Fruit fly (Drosophila melanogaster) whole organism, embryonic: ENCODE measurements around the gene meep.
A peak's percentile ranks its signal among the peaks of the same experiment; 100 is the strongest.

Experiments
- B-H2 ChIP-seq: fragments of 200-800 bp; sonication (Bioruptor generic); optimal IDR thresholded peaks from 2 replicates; lab custom pipeline; 2018; ENCODE audit warnings: missing biosample characterization, mild to moderate bottlenecking, missing genetic modification characterization
- BtbVII ChIP-seq: fragments of 200-800 bp; sonication (Bioruptor generic); optimal IDR thresholded peaks from 3 replicates; lab custom pipeline; 2017; ENCODE audit warnings: missing biosample characterization, mild to moderate bottlenecking, missing genetic modification characterization
- Bteb2 ChIP-seq: fragments of 200-800 bp; sonication (Bioruptor generic); optimal IDR thresholded peaks from 2 replicates; lab custom pipeline; 2016; ENCODE audit warnings: missing biosample characterization, missing genetic modification characterization
- CG11093 ChIP-seq: fragments of 200-800 bp; sonication (Bioruptor generic); IDR thresholded peaks from 3 replicates; pipeline ENCODE4 v1.3.6; 2022; ENCODE audit warnings: missing biosample characterization, missing genetic modification characterization
- CG12071 ChIP-seq: fragments of 200-800 bp; sonication (Bioruptor generic); optimal IDR thresholded peaks from 3 replicates; lab custom pipeline; 2018; ENCODE audit warnings: missing biosample characterization, mild to moderate bottlenecking, missing genetic modification characterization
- CG12299 ChIP-seq: fragments of 200-800 bp; sonication (Bioruptor generic); optimal IDR thresholded peaks from 2 replicates; lab custom pipeline; 2018; ENCODE audit warnings: missing biosample characterization, mild to moderate bottlenecking, missing genetic modification characterization
- CG13624 ChIP-seq: fragments of 200-800 bp; sonication (Bioruptor generic); optimal IDR thresholded peaks from 2 replicates; lab custom pipeline; 2016; ENCODE audit warnings: missing biosample characterization, missing genetic modification characterization
- CG14710 ChIP-seq: fragments of 200-800 bp; sonication (Bioruptor generic); optimal IDR thresholded peaks from 3 replicates; lab custom pipeline; 2019; ENCODE audit warnings: missing biosample characterization, mild to moderate bottlenecking, missing genetic modification characterization, moderate library complexity
- CG15479 ChIP-seq: fragments of 200-800 bp; sonication (Bioruptor generic); optimal IDR thresholded peaks from 3 replicates; lab custom pipeline; 2019; ENCODE audit warnings: missing biosample characterization, mild to moderate bottlenecking, missing genetic modification characterization, moderate library complexity
- CG15601 ChIP-seq: fragments of 200-800 bp; sonication (Bioruptor generic); optimal IDR thresholded peaks from 3 replicates; lab custom pipeline; 2019; ENCODE audit warnings: missing biosample characterization, mild to moderate bottlenecking, missing genetic modification characterization, moderate library complexity
- CG17612 ChIP-seq: fragments of 200-800 bp; sonication (Bioruptor generic); IDR thresholded peaks from 2 replicates; pipeline ENCODE4 v1.3.6; 2022; ENCODE audit warnings: missing biosample characterization, missing genetic modification characterization
- CG17912 ChIP-seq: fragments of 200-800 bp; sonication (Bioruptor generic); optimal IDR thresholded peaks from 2 replicates; lab custom pipeline; 2018; ENCODE audit warnings: missing biosample characterization, mild to moderate bottlenecking, missing genetic modification characterization
- CG18011 ChIP-seq: fragments of 200-800 bp; sonication (Bioruptor generic); optimal IDR thresholded peaks from 2 replicates; lab custom pipeline; 2017; ENCODE audit warnings: missing biosample characterization, missing genetic modification characterization, mild to moderate bottlenecking, moderate library complexity, missing genotype
- CG18599 ChIP-seq: fragments of 200-800 bp; sonication (Bioruptor generic); optimal IDR thresholded peaks from 3 replicates; lab custom pipeline; 2017; ENCODE audit warnings: missing biosample characterization, missing genetic modification characterization, mild to moderate bottlenecking, moderate library complexity, missing genetic modification reagents
- CG2678 ChIP-seq: fragments of 200-800 bp; sonication (Bioruptor generic); optimal IDR thresholded peaks from 3 replicates; lab custom pipeline; 2019; ENCODE audit warnings: missing biosample characterization, mild to moderate bottlenecking, missing genetic modification characterization, moderate library complexity
- CG33213 ChIP-seq: fragments of 200-800 bp; sonication (Bioruptor generic); optimal IDR thresholded peaks from 3 replicates; lab custom pipeline; 2016; ENCODE audit warnings: missing biosample characterization, missing genetic modification characterization
- CG4854 ChIP-seq: fragments of 200-800 bp; sonication (Bioruptor generic); optimal IDR thresholded peaks from 2 replicates; lab custom pipeline; 2016; ENCODE audit warnings: missing biosample characterization, missing genetic modification characterization, inconsistent platforms
- CG5953 ChIP-seq: fragments of 200-800 bp; sonication (Bioruptor generic); IDR thresholded peaks from 2 replicates; pipeline ENCODE4 v1.3.6; 2022; ENCODE audit warnings: missing biosample characterization, missing genetic modification characterization
- CG6689 ChIP-seq: fragments of 200-800 bp; sonication (Bioruptor generic); IDR thresholded peaks from 2 replicates; pipeline ENCODE4 v1.3.6; 2022; ENCODE audit warnings: missing biosample characterization, missing genetic modification characterization
- CG6813 ChIP-seq: fragments of 200-800 bp; sonication (Bioruptor generic); optimal IDR thresholded peaks from 2 replicates; lab custom pipeline; 2017; ENCODE audit warnings: missing biosample characterization, missing genetic modification characterization, mild to moderate bottlenecking, moderate library complexity, missing genetic modification reagents
- CG7745 ChIP-seq: fragments of 200-800 bp; sonication (Bioruptor generic); optimal IDR thresholded peaks from 2 replicates; lab custom pipeline; 2018; ENCODE audit warnings: missing biosample characterization, mild to moderate bottlenecking, missing genetic modification characterization, moderate library complexity
- CG7987 ChIP-seq: fragments of 200-800 bp; sonication (Bioruptor generic); optimal IDR thresholded peaks from 2 replicates; lab custom pipeline; 2018; ENCODE audit warnings: missing biosample characterization, mild to moderate bottlenecking, missing genetic modification characterization, moderate library complexity
- CG8478 ChIP-seq: fragments of >200 bp; optimal IDR thresholded peaks from 2 replicates; lab custom pipeline; 2018
- CG9609 ChIP-seq: fragments of 200-800 bp; sonication (Bioruptor generic); optimal IDR thresholded peaks from 3 replicates; lab custom pipeline; 2016; ENCODE audit warnings: missing biosample characterization, missing genetic modification characterization
- CoRest ChIP-seq: fragments of 200-800 bp; sonication (Bioruptor generic); optimal IDR thresholded peaks from 3 replicates; lab custom pipeline; 2018; ENCODE audit warnings: missing biosample characterization, mild to moderate bottlenecking, missing genetic modification characterization, moderate library complexity
- Dbx ChIP-seq: fragments of 200-800 bp; sonication (Bioruptor generic); IDR thresholded peaks from 3 replicates; pipeline ENCODE4 v1.3.6; 2022; ENCODE audit warnings: missing biosample characterization, missing genetic modification characterization
- Drgx ChIP-seq: fragments of 200-800 bp; sonication (Bioruptor generic); IDR thresholded peaks from 2 replicates; pipeline ENCODE4 v1.3.6; 2022; ENCODE audit warnings: missing biosample characterization, missing genetic modification characterization
- E2f2 ChIP-seq: fragments of 200-800 bp; sonication (Bioruptor generic); IDR thresholded peaks from 2 replicates; pipeline ENCODE4 v1.3.6; 2022; ENCODE audit warnings: missing biosample characterization, missing genetic modification characterization
- Hand ChIP-seq: fragments of 200-800 bp; sonication (Bioruptor generic); optimal IDR thresholded peaks from 2 replicates; lab custom pipeline; 2017; ENCODE audit warnings: mild to moderate bottlenecking, missing biosample characterization, missing genetic modification reagents, missing genetic modification characterization
- Hey ChIP-seq: fragments of 200-800 bp; sonication (Bioruptor generic); optimal IDR thresholded peaks from 3 replicates; lab custom pipeline; 2018; ENCODE audit warnings: missing biosample characterization, mild to moderate bottlenecking, missing genetic modification characterization
- Hr3 ChIP-seq: fragments of 200-800 bp; sonication (Bioruptor generic); optimal IDR thresholded peaks from 3 replicates; lab custom pipeline; 2016; ENCODE audit warnings: missing biosample characterization, missing genetic modification characterization
- Kr ChIP-seq: fragments of 200-800 bp; sonication (Bioruptor generic); optimal IDR thresholded peaks from 2 replicates; lab custom pipeline; 2017; ENCODE audit warnings: missing biosample characterization, mild to moderate bottlenecking, missing genetic modification characterization
- Max ChIP-seq: fragments of 200-800 bp; sonication (Bioruptor generic); optimal IDR thresholded peaks from 2 replicates; lab custom pipeline; 2016; ENCODE audit warnings: missing biosample characterization, mild to moderate bottlenecking, missing genetic modification characterization
- Six4 ChIP-seq: fragments of 200-800 bp; sonication (Bioruptor generic); optimal IDR thresholded peaks from 2 replicates; lab custom pipeline; 2016; ENCODE audit warnings: missing biosample characterization, missing genetic modification characterization
- br ChIP-seq: fragments of >200 bp; optimal IDR thresholded peaks from 2 replicates; lab custom pipeline; 2017
- btn ChIP-seq: fragments of 200-800 bp; sonication (Bioruptor generic); optimal IDR thresholded peaks from 2 replicates; lab custom pipeline; 2016; ENCODE audit warnings: missing biosample characterization, missing genetic modification characterization
- danr ChIP-seq: fragments of 200-800 bp; sonication (Bioruptor generic); IDR thresholded peaks from 2 replicates; pipeline ENCODE4 v1.3.6; 2022; ENCODE audit warnings: missing biosample characterization, missing genetic modification characterization
- dati ChIP-seq: fragments of 200-800 bp; sonication (Bioruptor generic); IDR thresholded peaks from 2 replicates; pipeline ENCODE4 v1.3.6; 2022; ENCODE audit warnings: missing biosample characterization, missing genetic modification characterization
- en ChIP-seq: fragments of 200-800 bp; sonication (Bioruptor generic); optimal IDR thresholded peaks from 2 replicates; lab custom pipeline; 2016; ENCODE audit warnings: missing biosample characterization, missing genetic modification characterization
- fd3F ChIP-seq: fragments of 200-800 bp; sonication (Bioruptor generic); optimal IDR thresholded peaks from 2 replicates; lab custom pipeline; 2018; ENCODE audit warnings: missing biosample characterization, mild to moderate bottlenecking, missing genetic modification characterization, moderate library complexity
- grau ChIP-seq: fragments of 200-800 bp; optimal IDR thresholded peaks from 3 replicates; lab custom pipeline; 2019; ENCODE audit warnings: missing biosample characterization, mild to moderate bottlenecking, missing genetic modification characterization, moderate library complexity
- grn ChIP-seq: fragments of 200-800 bp; sonication (Bioruptor generic); optimal IDR thresholded peaks from 3 replicates; lab custom pipeline; 2017; ENCODE audit warnings: missing biosample characterization, missing genetic modification characterization
- h ChIP-seq: fragments of >200 bp; optimal IDR thresholded peaks from 2 replicates; lab custom pipeline; 2017
- ham ChIP-seq: fragments of 200-800 bp; sonication (Bioruptor generic); IDR thresholded peaks from 2 replicates; pipeline ENCODE4 v1.3.6; 2022; ENCODE audit warnings: missing biosample characterization, missing genetic modification characterization
- jumu ChIP-seq: fragments of 200-800 bp; sonication (Bioruptor generic); optimal IDR thresholded peaks from 3 replicates; lab custom pipeline; 2016; ENCODE audit warnings: missing biosample characterization, missing genetic modification characterization
- lola ChIP-seq, 3 experiments: fragments of >200 bp in 2 of 3; fragments of 200-800 bp in 1 of 3; sonication (Bioruptor generic) in 1 of 3; optimal IDR thresholded peaks; 2 replicates each; lab custom pipeline; 2017 to 2019; ENCODE audit warnings: missing biosample characterization in 3 of 3, missing genetic modification characterization in 3 of 3, mild to moderate bottlenecking in 1 of 3, moderate library complexity in 1 of 3
- lov ChIP-seq, 2 experiments: fragments of 200-800 bp in 1 of 2; fragments of >200 bp in 1 of 2; sonication (Bioruptor generic) in 1 of 2; IDR thresholded peaks in 1 of 2; optimal IDR thresholded peaks in 1 of 2; 2 replicates in 1 of 2; 3 replicates in 1 of 2; pipeline versions ENCODE4 v1.3.6 to Lab custom; 2017 to 2022; ENCODE audit warnings: missing biosample characterization in 1 of 2, missing genetic modification characterization in 1 of 2
- nerfin-1 ChIP-seq: fragments of 200-800 bp; sonication (Bioruptor generic); optimal IDR thresholded peaks from 3 replicates; lab custom pipeline; 2019; ENCODE audit warnings: missing biosample characterization, mild to moderate bottlenecking, missing genetic modification characterization, moderate library complexity
- row ChIP-seq: fragments of 200-800 bp; sonication (Bioruptor generic); IDR thresholded peaks from 3 replicates; pipeline ENCODE4 v1.3.6; 2022; ENCODE audit warnings: missing biosample characterization, missing genetic modification characterization
- sc ChIP-seq, 3 experiments: fragments of >200 bp in 2 of 3; fragments of 200-800 bp in 1 of 3; sonication (Bioruptor generic) in 1 of 3; optimal IDR thresholded peaks; 2 replicates in 2 of 3; 3 replicates in 1 of 3; lab custom pipeline; 2017; ENCODE audit warnings: mild to moderate bottlenecking in 1 of 3, missing biosample characterization in 1 of 3, missing genetic modification characterization in 1 of 3, missing genetic modification reagents in 1 of 3
- scrt ChIP-seq: fragments of 200-800 bp; sonication (Bioruptor generic); optimal IDR thresholded peaks from 2 replicates; lab custom pipeline; 2018; ENCODE audit warnings: missing biosample characterization, mild to moderate bottlenecking, missing genetic modification characterization, moderate library complexity

meep gene

DNA sequence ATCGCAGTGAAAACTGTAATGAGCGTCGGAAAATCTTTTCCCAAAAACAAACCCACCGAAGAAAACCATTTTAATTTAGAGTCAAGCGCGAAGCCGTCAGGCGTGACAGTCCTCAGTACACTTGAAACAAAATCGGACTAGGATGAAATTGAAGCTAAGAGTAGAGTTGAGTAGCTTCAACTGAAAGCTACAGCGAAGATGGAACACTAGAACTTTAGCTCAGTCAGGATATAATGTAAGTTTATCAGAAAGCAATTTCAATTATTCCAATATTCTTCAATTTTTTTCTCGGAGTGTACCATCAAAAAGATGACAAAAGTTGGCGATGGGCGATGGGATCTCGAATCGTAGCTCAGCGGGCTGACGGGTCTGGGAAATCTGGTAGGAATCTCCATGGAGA lies 13.6 kb upstream of the meep start (continued):
- TF ChIP-seq Kr (GFP tag; lab: Kevin White, UChicago) (no peak), br (lab: Kevin White, UChicago) (no peak), CG17912 (no peak), B-H2 (GFP tag; lab: Kevin White, UChicago) (no peak), en (GFP tag; lab: Kevin White, UChicago) (no peak), grn (no peak), Drgx (no peak), CG13624 (GFP tag; lab: Kevin White, UChicago) (no peak), btn (GFP tag; lab: Kevin White, UChicago) (peak; percentile 47), CG15479 (GFP tag; lab: Kevin White, UChicago) (no peak), CG12299 (no peak), Max (GFP tag; lab: Kevin White, UChicago) (peak; percentile 14), ham (GFP tag; lab: Robert Waterston, UW) (no peak), CG6689 (GFP tag; lab: Robert Waterston, UW) (peak; percentile 59; the same call in 1 of the 2 replicates), CG7745 (tag; lab: Kevin White, UChicago) (no peak), CG5953 (no peak), row (GFP tag; lab: Robert Waterston, UW) (peak; percentile 50; the same call in 2 of the 3 replicates), CoRest (peak; percentile 38), h (lab: Kevin White, UChicago) (no peak), grau (peak; percentile 44), Six4 (peak; percentile 1), CG7987 (no peak), E2f2 (no peak), CG2678 (tag; lab: Kevin White, UChicago) (peak; percentile 60), lola (GFP tag; optimal IDR thresholded peaks at IDR 0.05; lab: Kevin White, UChicago) (peak in 1 of 3 experiments; percentile 44), jumu (peak; percentile 32), CG33213 (GFP tag; lab: Kevin White, UChicago) (peak; percentile 33), lov (optimal IDR thresholded peaks at IDR 0.05; lab: Kevin White, UChicago) (no peak), lov (GFP tag; IDR thresholded peaks at IDR 0.05; lab: Robert Waterston, UW) (no peak), CG9609 (GFP tag; lab: Kevin White, UChicago) (no peak), CG18011 (GFP tag; lab: Kevin White, UChicago) (no peak), Hey (tag; lab: Kevin White, UChicago) (no peak), nerfin-1 (peak; percentile 37), CG18599 (GFP tag; lab: Kevin White, UChicago) (peak; percentile 29), CG17612 (no peak), fd3F (no peak), CG12071 (peak; percentile 4), BtbVII (GFP tag; lab: Kevin White, UChicago) (no peak), CG8478 (no peak), CG4854 (no peak), CG6813 (peak; percentile 38), Dbx (GFP tag; lab: Robert Waterston, UW) (0 out of 3 replicates have a peak, but pooled peaks have one; percentile 19), scrt (GFP tag; lab: Kevin White, UChicago) (no peak), dati (GFP tag; lab: Robert Waterston, UW) (no peak), CG14710 (peak; percentile 57), sc (optimal IDR thresholded peaks at IDR 0.05; lab: Kevin White, UChicago) (no peak), sc (GFP tag; optimal IDR thresholded peaks at IDR 0.05; lab: Kevin White, UChicago) (no peak), CG15601 (tag; lab: Kevin White, UChicago) (peak; percentile 29), CG11093 (GFP tag; lab: Robert Waterston, UW) (no peak), Bteb2 (GFP tag; lab: Kevin White, UChicago) (no peak), Hand (GFP tag; lab: Kevin White, UChicago) (no peak), danr (GFP tag; lab: Robert Waterston, UW) (no peak), Hr3 (GFP tag; lab: Kevin White, UChicago) (no peak)
